Worm (Caenorhabditis elegans): ENCODE measurements around the gene B0034.1.
"Not testable (repeated sequence)": the region's sequence is repeated elsewhere in the genome, so short reads cannot be mapped to it uniquely, and the experiment has no call there.

Gene B0034.1

DNA sequence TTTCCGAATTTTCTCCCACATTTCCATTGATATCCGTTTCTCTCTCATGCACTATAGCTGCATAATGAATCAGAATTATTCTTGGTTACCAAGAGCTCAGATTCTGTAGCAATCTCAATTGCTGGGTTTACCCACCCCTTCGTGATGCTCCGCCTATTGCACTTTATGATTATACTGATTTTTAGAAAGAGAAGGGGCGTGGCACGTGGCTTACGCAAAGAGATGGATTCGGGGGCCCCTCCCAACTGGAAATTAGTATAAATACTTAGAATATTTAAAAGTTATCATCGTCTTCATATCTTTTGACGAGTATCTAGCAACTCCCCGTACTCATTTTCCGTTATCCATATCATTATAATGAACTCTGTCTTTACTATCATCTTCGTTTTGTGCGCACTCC is 32.0 kb downstream of the B0034.1 start, which contains the start of gene ins-6:
TSS of gene ins-6 (plus strand) at position 301 of the 400 bp plus-strand sequence.
- TF ChIP-seq ces-1 (GFP tag; optimal IDR thresholded peaks at IDR 0.05), result no peak
- no peak for TF ChIP-seq mdt-29 (GFP tag; IDR thresholded peaks at IDR 0.05)
- TF ChIP-seq Y75B8A.6 (GFP tag; IDR thresholded peaks at IDR 0.05), result no peak
- no peak for TF ChIP-seq arid-1 (GFP tag; conservative IDR thresholded peaks at IDR 0.05)
- no peak for TF ChIP-seq gei-8 (GFP tag; optimal IDR thresholded peaks at IDR 0.05)
- TF ChIP-seq jun-1 (tag; optimal IDR thresholded peaks at IDR 0.05), result no peak
- TF ChIP-seq dpl-1 (GFP tag; optimal IDR thresholded peaks at IDR 0.05), result no peak
- TF ChIP-seq unc-130 (GFP tag; optimal IDR thresholded peaks at IDR 0.05), result no peak

DNA sequence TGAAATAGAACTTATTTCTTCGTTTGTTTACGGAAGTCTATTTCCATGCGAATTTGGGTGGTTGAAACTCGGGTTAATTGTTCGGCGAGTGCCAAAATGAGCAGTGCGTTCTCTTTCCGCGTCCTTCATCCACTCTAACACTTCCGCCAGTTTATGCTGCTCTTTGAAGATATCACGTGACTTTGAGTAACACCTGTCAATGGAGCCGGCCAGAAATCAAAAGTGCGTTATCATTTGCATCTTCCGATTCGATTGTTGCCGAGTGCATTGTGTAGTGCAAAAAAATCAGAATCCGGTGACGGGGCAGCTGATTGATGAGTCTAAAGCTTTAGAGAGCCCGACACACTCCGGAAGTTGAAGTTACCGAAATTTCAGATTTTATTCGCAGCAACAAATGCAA is 32.9 kb downstream of the B0034.1 start:
- TF ChIP-seq nhr-102 (tag; optimal IDR thresholded peaks at IDR 0.05) (no peak), unc-62 (GFP tag; optimal IDR thresholded peaks at IDR 0.05 in 1 of 2) (peak in 1 of 2 experiments; percentile 93), unc-62 (tag; optimal IDR thresholded peaks at IDR 0.05) (no peak), ztf-7 (tag; optimal IDR thresholded peaks at IDR 0.05) (no peak)

DNA sequence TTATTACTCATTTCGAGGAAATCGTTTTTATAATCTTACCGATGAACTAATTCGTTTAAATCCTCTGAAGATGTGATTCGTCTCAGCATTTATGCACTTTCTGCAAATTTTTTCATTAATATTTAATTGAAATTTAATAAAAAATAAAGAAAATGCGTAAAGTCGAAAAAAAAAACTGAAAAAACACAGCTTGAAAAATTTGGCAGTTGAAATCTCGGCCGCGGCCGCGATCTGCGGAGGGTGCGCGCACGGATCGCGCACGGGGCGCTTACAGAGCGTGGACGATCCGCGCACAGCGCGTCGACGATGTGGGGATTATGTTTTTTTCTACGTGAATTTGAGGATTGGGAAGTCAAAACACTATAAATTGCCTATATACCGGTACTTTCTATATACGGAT is 40.8 kb downstream of the B0034.1 start, which contains the start of gene ZK84.4:
TSS of gene ZK84.4 (minus strand) at position 101 of the 400 bp plus-strand sequence.
- TF ChIP-seq set-16 (GFP tag; IDR thresholded peaks at IDR 0.05), result peak; percentile 47; the same call in 1 of the 2 replicates

ce11 chrII:6010544-6010943 is 42.4 kb downstream of the B0034.1 start, which contains the start of gene ins-20:
Gene ins-20 (plus strand): TSS chrII:6010844.
- TF ChIP-seq set-16 (GFP tag; IDR thresholded peaks at IDR 0.05), result no peak
- TF ChIP-seq ceh-82 (tag; optimal IDR thresholded peaks at IDR 0.05), result no peak
- no peak for TF ChIP-seq madf-5 (GFP tag; IDR thresholded peaks at IDR 0.05)

DNA sequence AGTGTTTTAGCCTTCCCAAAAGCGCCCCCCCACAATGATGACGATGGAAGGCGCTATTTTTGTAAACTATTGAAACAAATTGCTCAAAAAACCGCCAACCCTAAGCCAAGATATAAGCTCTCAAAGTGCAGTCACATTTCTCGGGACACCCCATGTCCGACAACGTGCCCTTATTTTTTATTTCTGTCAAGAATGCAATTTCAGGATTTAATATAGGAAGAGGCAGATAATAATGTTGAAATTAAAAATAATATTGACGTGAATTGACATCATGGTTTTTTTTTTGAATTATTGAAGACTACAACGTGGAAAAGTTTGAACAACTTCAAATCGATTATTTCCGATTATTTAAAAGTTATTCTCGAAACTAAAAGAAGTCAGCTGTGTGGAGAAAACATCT is 45.9 kb downstream of the B0034.1 start, which contains the start of gene ZK84.2:
TSS of gene ZK84.2 (plus strand) at position 301 of the 400 bp plus-strand sequence.
- TF ChIP-seq nhr-11 (tag; optimal IDR thresholded peaks at IDR 0.05); mes-2 (tag; optimal IDR thresholded peaks at IDR 0.05; ENCODE audit: poor library complexity, severe bottlenecking); ceh-62 (tag; optimal IDR thresholded peaks at IDR 0.05): not testable (repeated sequence)

ce11 chrII:6016410-6016809 is 48.3 kb downstream of the B0034.1 start, which contains the start of gene ZK84.5:
Gene ZK84.5 (minus strand): TSS chrII:6016510.
- TF ChIP-seq skn-1 (tag; optimal IDR thresholded peaks at IDR 0.05) (no peak), F26F4.8 (GFP tag; conservative IDR thresholded peaks at IDR 0.05) (no peak), cey-2 (tag; optimal IDR thresholded peaks at IDR 0.05; ENCODE audit: borderline replicate concordance, insufficient read depth) (no peak), egl-27 (tag; optimal IDR thresholded peaks at IDR 0.05) (no peak), nhr-10 (tag; optimal IDR thresholded peaks at IDR 0.05) (no peak), lim-7 (GFP tag; IDR thresholded peaks at IDR 0.05) (no peak), mxl-2 (GFP tag; conservative IDR thresholded peaks at IDR 0.05) (no peak), ama-1 (optimal IDR thresholded peaks at IDR 0.05) (no peak), zag-1 (tag; optimal IDR thresholded peaks at IDR 0.05) (no peak), D1046.2 (GFP tag; IDR thresholded peaks at IDR 0.05) (no peak), lir-3 (tag; optimal IDR thresholded peaks at IDR 0.05) (no peak), mes-2 (tag; optimal IDR thresholded peaks at IDR 0.05; ENCODE audit: poor library complexity, severe bottlenecking) (no peak), hlh-11 (tag; optimal IDR thresholded peaks at IDR 0.05) (no peak), daf-16 (GFP tag; optimal IDR thresholded peaks at IDR 0.05) (no peak), daf-16 (tag; optimal IDR thresholded peaks at IDR 0.05) (no peak)
